Worm (Caenorhabditis elegans): ENCODE data around the gene W08E12.8.

DNA sequence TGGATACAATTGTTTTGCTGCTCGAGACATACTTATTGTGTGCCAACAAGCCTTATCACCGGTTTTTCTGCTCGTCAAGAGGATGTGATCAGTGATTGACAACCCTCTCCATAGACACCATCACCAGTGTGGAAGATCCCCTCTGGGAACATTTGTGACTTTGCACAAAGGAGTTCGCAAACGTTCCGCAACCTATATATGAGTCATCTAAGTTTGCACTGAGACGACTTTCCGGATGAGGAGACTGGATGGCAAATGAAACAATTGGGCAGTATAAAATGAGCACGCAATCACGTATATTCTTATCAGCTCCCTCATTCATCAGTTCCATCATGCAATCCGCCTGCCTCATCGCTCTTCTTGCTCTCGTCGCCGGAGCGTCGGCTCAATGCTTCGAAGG lies 8.3 kb downstream of the W08E12.8 start, which contains the start of gene W08E12.5:
- TF ChIP-seq tbx-11 (GFP tag; IDR thresholded peaks at IDR 0.05) (no peak), ama-1 (optimal IDR thresholded peaks at IDR 0.05) (no peak), hnd-1 (tag; optimal IDR thresholded peaks at IDR 0.05) (no peak), ets-7 (tag; optimal IDR thresholded peaks at IDR 0.05) (no peak), tbx-37 (GFP tag; conservative IDR thresholded peaks at IDR 0.05) (no peak), ceh-36 (tag; optimal IDR thresholded peaks at IDR 0.05) (no peak), hmg-4 (GFP tag; optimal IDR thresholded peaks at IDR 0.05) (no peak), scrt-1 (GFP tag; IDR thresholded peaks at IDR 0.05) (no peak), aly-1 (tag; optimal IDR thresholded peaks at IDR 0.05) (no peak), F13C5.2 (tag; optimal IDR thresholded peaks at IDR 0.05) (no peak), pes-1 (GFP tag; IDR thresholded peaks at IDR 0.05) (no peak), B0310.2 (tag; optimal IDR thresholded peaks at IDR 0.05) (no peak), sea-1 (GFP tag; conservative IDR thresholded peaks at IDR 0.05) (no peak)
